Fruit fly (Drosophila melanogaster): ENCODE results near the gene mab-21.

- TF ChIP-seq Myc (optimal IDR thresholded peaks at IDR 0.05) (no peak), ttk (optimal IDR thresholded peaks at IDR 0.05) (no peak), Sin3A (optimal IDR thresholded peaks at IDR 0.05) (no peak), psq (optimal IDR thresholded peaks at IDR 0.05) (no peak), h (optimal IDR thresholded peaks at IDR 0.05) (no peak)
These were observed 39.9 kb upstream of the mab-21 start for dm6 chrX:6052855-6053254.
